Worm (Caenorhabditis elegans) whole organism, young adult: Measurements from ENCODE around the gene vit-4.

ENCODE experiments used
- F10E7.11 ChIP-seq: sonication (generic microtip); optimal IDR thresholded peaks from 2 replicates; lab custom pipeline; 2017; ENCODE audit warnings: mild to moderate bottlenecking, missing genetic modification characterization, moderate library complexity, missing compliant biosample characterization
- F52B5.7 ChIP-seq: sonication (generic microtip); optimal IDR thresholded peaks from 2 replicates; lab custom pipeline; 2016; ENCODE audit warnings: mild to moderate bottlenecking, missing genetic modification characterization, missing compliant biosample characterization
- F55B11.4 ChIP-seq: sonication (generic microtip); optimal IDR thresholded peaks from 2 replicates; lab custom pipeline; 2016; ENCODE audit warnings: missing compliant biosample characterization, missing genetic modification characterization, borderline replicate concordance; ENCODE audit not compliant: insufficient read depth
- K12H6.12 ChIP-seq: fragments of 200-800 bp; sonication (Bioruptor generic); optimal IDR thresholded peaks from 2 replicates; lab custom pipeline; 2018; ENCODE audit warnings: mild to moderate bottlenecking, missing genetic modification characterization, missing compliant biosample characterization
- Y53F4B.3 ChIP-seq: fragments of 200-800 bp; sonication (Bioruptor generic); IDR thresholded peaks from 2 replicates; pipeline ENCODE4 v1.3.6; 2022; ENCODE audit warnings: missing genetic modification reagents, missing genetic modification characterization, missing compliant biosample characterization
- Y53G8AR.9 ChIP-seq: fragments of 200-800 bp; sonication (Bioruptor generic); conservative IDR thresholded peaks from 2 replicates; pipeline ENCODE4 v1.3.6; 2022; ENCODE audit warnings: missing genetic modification reagents, missing genetic modification characterization, missing compliant biosample characterization
- aptf-3 ChIP-seq: fragments of 200-800 bp; sonication (Bioruptor generic); IDR thresholded peaks from 2 replicates; pipeline ENCODE4 v1.3.6; 2022; ENCODE audit warnings: missing genetic modification characterization, missing compliant biosample characterization
- attf-3 ChIP-seq: fragments of 200-800 bp; sonication (Bioruptor generic); conservative IDR thresholded peaks from 2 replicates; pipeline ENCODE4 v1.3.6; 2022; ENCODE audit warnings: missing genetic modification reagents, missing genetic modification characterization, missing compliant biosample characterization
- ceh-40 ChIP-seq: fragments of 200-800 bp; sonication (Bioruptor generic); IDR thresholded peaks from 2 replicates; pipeline ENCODE4 v1.3.6; 2022; ENCODE audit warnings: missing genetic modification characterization, missing compliant biosample characterization
- ceh-58 ChIP-seq: fragments of 200-800 bp; sonication (Bioruptor generic); IDR thresholded peaks from 2 replicates; pipeline ENCODE4 v1.3.6; 2022; ENCODE audit warnings: missing genetic modification characterization, missing compliant biosample characterization
- die-1 ChIP-seq: sonication (generic microtip); optimal IDR thresholded peaks from 2 replicates; lab custom pipeline; 2016; ENCODE audit warnings: missing genotype, mild to moderate bottlenecking, missing genetic modification characterization, missing compliant biosample characterization
- dpff-1 ChIP-seq: sonication (generic microtip); optimal IDR thresholded peaks from 2 replicates; lab custom pipeline; 2017; ENCODE audit warnings: mild to moderate bottlenecking, missing genetic modification characterization, missing compliant biosample characterization
- efl-1 ChIP-seq: fragments of 150-350 bp; optimal IDR thresholded peaks from 2 replicates; lab custom pipeline; 2014; ENCODE audit warnings: missing biosample characterization, missing genetic modification reagents, missing genetic modification characterization
- egl-18 ChIP-seq: fragments of 200-800 bp; sonication (Bioruptor generic); IDR thresholded peaks from 2 replicates; pipeline ENCODE4 v1.3.6; 2022; ENCODE audit warnings: missing genetic modification reagents, missing genetic modification characterization, missing compliant biosample characterization
- fkh-3 ChIP-seq: sonication (generic microtip); optimal IDR thresholded peaks from 2 replicates; lab custom pipeline; 2016; ENCODE audit warnings: mild to moderate bottlenecking, missing genetic modification characterization, missing compliant biosample characterization
- him-1 ChIP-seq: sonication (generic microtip); optimal IDR thresholded peaks from 2 replicates; lab custom pipeline; 2016; ENCODE audit warnings: missing genotype, missing genetic modification reagents, missing genetic modification characterization, missing compliant biosample characterization
- hrde-1 ChIP-seq: sonication (generic microtip); optimal IDR thresholded peaks from 2 replicates; lab custom pipeline; 2016; ENCODE audit warnings: missing genetic modification characterization, mild to moderate bottlenecking, missing compliant biosample characterization, moderate library complexity, missing genotype, missing genetic modification reagents, borderline replicate concordance
- hsf-1 ChIP-seq: fragments of 200-800 bp; sonication (Bioruptor generic); IDR thresholded peaks from 2 replicates; pipeline ENCODE4 v1.3.6; 2022; ENCODE audit warnings: missing genetic modification reagents, missing genetic modification characterization, missing compliant biosample characterization
- lag-1 ChIP-seq: fragments of 200-800 bp; sonication (Bioruptor generic); IDR thresholded peaks from 2 replicates; pipeline ENCODE4 v1.3.6; 2022; ENCODE audit warnings: missing genetic modification reagents, missing genetic modification characterization, missing compliant biosample characterization
- lin-40 ChIP-seq: sonication (generic microtip); optimal IDR thresholded peaks from 2 replicates; lab custom pipeline; 2016; ENCODE audit warnings: missing genetic modification characterization, mild to moderate bottlenecking, missing compliant biosample characterization, missing genotype, missing genetic modification reagents
- lsy-27 ChIP-seq: sonication (generic microtip); optimal IDR thresholded peaks from 2 replicates; lab custom pipeline; 2017; ENCODE audit warnings: missing genetic modification characterization, mild to moderate bottlenecking, missing compliant biosample characterization, antibody characterized with exemption, missing genotype, borderline replicate concordance; ENCODE audit not compliant: insufficient read depth
- mel-28 ChIP-seq: sonication (generic microtip); optimal IDR thresholded peaks from 2 replicates; lab custom pipeline; 2016; ENCODE audit warnings: borderline replicate concordance, mild to moderate bottlenecking, missing genetic modification characterization, missing compliant biosample characterization
- mes-4 ChIP-seq: sonication (generic microtip); optimal IDR thresholded peaks from 2 replicates; lab custom pipeline; 2016; ENCODE audit warnings: missing genotype, missing genetic modification characterization, missing compliant biosample characterization
- nfyb-1 ChIP-seq: fragments of 200-800 bp; sonication (Bioruptor generic); IDR thresholded peaks from 2 replicates; pipeline ENCODE4 v1.3.6; 2022; ENCODE audit warnings: missing genetic modification reagents, missing genetic modification characterization, missing compliant biosample characterization
- nhr-80 ChIP-seq: sonication (generic microtip); optimal IDR thresholded peaks from 2 replicates; lab custom pipeline; 2016; ENCODE audit warnings: missing genetic modification characterization, missing compliant biosample characterization
- nhr-90 ChIP-seq: sonication (generic microtip); optimal IDR thresholded peaks from 2 replicates; lab custom pipeline; 2016; ENCODE audit warnings: missing genotype, mild to moderate bottlenecking, missing genetic modification characterization, missing compliant biosample characterization
- repo-1 ChIP-seq: sonication (generic microtip); optimal IDR thresholded peaks from 2 replicates; lab custom pipeline; 2017; ENCODE audit warnings: mild to moderate bottlenecking, missing genetic modification characterization, missing compliant biosample characterization
- rpc-1 ChIP-seq, 2 experiments: fragments of 150-350 bp in 1 of 2; sonication (generic microtip) in 1 of 2; optimal IDR thresholded peaks; 2 replicates each; lab custom pipeline; 2014 to 2018; ENCODE audit warnings: missing biosample characterization in 1 of 2, missing genetic modification characterization in 1 of 2, missing genetic modification reagents in 1 of 2, missing genotype in 1 of 2
- somi-1 ChIP-seq: fragments of 200-800 bp; sonication (Bioruptor generic); optimal IDR thresholded peaks from 2 replicates; lab custom pipeline; 2018; ENCODE audit warnings: mild to moderate bottlenecking, missing genetic modification characterization, missing compliant biosample characterization
- xnd-1 ChIP-seq: sonication (generic microtip); optimal IDR thresholded peaks from 2 replicates; lab custom pipeline; 2016; ENCODE audit warnings: missing genotype, missing genetic modification reagents, missing genetic modification characterization, missing compliant biosample characterization
- zim-3 ChIP-seq: sonication (generic microtip); optimal IDR thresholded peaks from 2 replicates; lab custom pipeline; 2017; ENCODE audit warnings: mild to moderate bottlenecking, missing genetic modification characterization, moderate library complexity, missing compliant biosample characterization
- ztf-26 ChIP-seq: sonication (generic microtip); optimal IDR thresholded peaks from 2 replicates; lab custom pipeline; 2017; ENCODE audit warnings: missing genetic modification characterization, missing compliant biosample characterization
- ztf-3 ChIP-seq: fragments of 200-800 bp; sonication (Bioruptor generic); optimal IDR thresholded peaks from 2 replicates; lab custom pipeline; 2018; ENCODE audit warnings: mild to moderate bottlenecking, missing genetic modification characterization, missing compliant biosample characterization

The vit-4 gene

ce11 chrX:3605727-3606126 is 42.0 kb upstream of the vit-4 start, which contains the start of gene C18B2.4 (continued):
- no peak for TF ChIP-seq hsf-1 (GFP tag; lab: Robert Waterston, UW)

ce11 chrX:3602622-3603021 is 38.9 kb upstream of the vit-4 start:
- TF ChIP-seq Y53G8AR.9 (GFP tag; lab: Robert Waterston, UW) (no peak), hrde-1 (tag; lab: Kevin White, UChicago) (no peak), K12H6.12 (no peak), Y53F4B.3 (GFP tag; lab: Robert Waterston, UW) (no peak), repo-1 (tag; lab: Kevin White, UChicago) (no peak), zim-3 (tag; lab: Kevin White, UChicago) (no peak)

ce11 chrX:3601531-3601930 is 37.8 kb upstream of the vit-4 start, which contains the start of gene C18B2.3:
Gene C18B2.3 (plus strand): TSS chrX:3601831.
- no peak for TF ChIP-seq mel-28
- no peak for TF ChIP-seq F10E7.11
- no peak for TF ChIP-seq ceh-40
- no peak for TF ChIP-seq somi-1
- TF ChIP-seq F52B5.7 = no peak

- TF ChIP-seq nhr-80 (tag; lab: Kevin White, UChicago) (peak; percentile 64), lag-1 (GFP tag; lab: Robert Waterston, UW) (no peak), him-1 (no peak), attf-3 (GFP tag; lab: Robert Waterston, UW) (no peak), mes-4 (no peak)
- TF ChIP-seq, all 124 proteins: peak for 1
These were observed 36.6 kb upstream of the vit-4 start, which contains the start of gene cgr-1 for ce11 chrX:3600390-3600789. Gene cgr-1 (minus strand): TSS chrX:3600457.

ce11 chrX:3599860-3600259 is 36.1 kb upstream of the vit-4 start:
- no peak for TF ChIP-seq him-1
- no peak for TF ChIP-seq ztf-3 (GFP tag; lab: Kevin White, UChicago)
- TF ChIP-seq efl-1 (GFP tag; lab: Kevin White, UChicago) = no peak
- no peak for TF ChIP-seq die-1 (tag; lab: Kevin White, UChicago)
- no peak for TF ChIP-seq xnd-1 (tag; lab: Kevin White, UChicago)
- TF ChIP-seq egl-18 (GFP tag; lab: Robert Waterston, UW) = no peak
- TF ChIP-seq rpc-1 (optimal IDR thresholded peaks at IDR 0.05; lab: Kevin White, UChicago) = no peak
- no peak for TF ChIP-seq rpc-1 (tag; optimal IDR thresholded peaks at IDR 0.05; lab: Kevin White, UChicago)
- no peak for TF ChIP-seq dpff-1 (tag; lab: Kevin White, UChicago)
- no peak for TF ChIP-seq F55B11.4
- TF ChIP-seq nhr-90 (tag; lab: Kevin White, UChicago) = no peak
- no peak for TF ChIP-seq nfyb-1 (GFP tag; lab: Robert Waterston, UW)
- no peak for TF ChIP-seq hrde-1 (tag; lab: Kevin White, UChicago)
- no peak for TF ChIP-seq ztf-26 (tag; lab: Kevin White, UChicago)

ce11 chrX:3596967-3597366 is 33.2 kb upstream of the vit-4 start:
- no peak for TF ChIP-seq aptf-3
- no peak for TF ChIP-seq F55B11.4
- TF ChIP-seq lsy-27 (tag; lab: Kevin White, UChicago) = no peak
- TF ChIP-seq fkh-3 = no peak
- no peak for TF ChIP-seq ceh-58
- no peak for TF ChIP-seq egl-18 (GFP tag; lab: Robert Waterston, UW)
- no peak for TF ChIP-seq lin-40 (tag; lab: Kevin White, UChicago)
